Worm (Caenorhabditis elegans) whole organism, mixed stage, embryonic: ENCODE results near the gene C25E10.16.

Experiments used
- elt-3 ChIP-seq: fragments of 150-350 bp; optimal IDR thresholded peaks from 2 replicates; lab custom pipeline; 2014; ENCODE audit warnings: missing biosample characterization, missing genetic modification characterization
- lin-13 ChIP-seq: fragments of 150-350 bp; optimal IDR thresholded peaks from 2 replicates; lab custom pipeline; 2014; ENCODE audit warnings: missing biosample characterization, missing genetic modification characterization
- snpc-4 ChIP-seq: fragments of 150-350 bp; optimal IDR thresholded peaks from 2 replicates; lab custom pipeline; 2014; ENCODE audit warnings: missing biosample characterization, missing genetic modification characterization

DNA sequence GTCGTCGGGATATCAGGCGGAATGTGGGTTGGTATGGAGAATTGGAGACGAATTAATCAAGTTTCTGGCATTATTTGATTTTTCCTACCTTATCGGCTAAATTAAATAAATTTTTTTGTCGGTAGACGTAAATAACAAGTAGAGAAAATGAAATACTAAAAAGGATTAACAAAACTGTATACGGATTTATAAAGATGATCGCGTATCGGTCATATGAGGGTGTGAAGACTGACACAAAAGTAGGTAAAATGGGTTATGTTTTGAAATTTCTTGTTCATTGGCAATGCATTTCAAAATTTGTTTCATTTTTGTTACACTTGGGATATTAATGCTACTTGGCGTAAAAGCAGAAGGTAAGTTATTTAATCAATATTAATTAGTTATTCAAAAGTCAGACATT is at the start of gene C25E10.16, which contains the start of gene C25E10.13:
- TF ChIP-seq snpc-4 (tag; lab: Kevin White, UChicago) (no peak), lin-13 (no peak), elt-3 (tag; lab: Kevin White, UChicago) (no peak)
